Worm (Caenorhabditis elegans) whole organism, L1 larva: ENCODE results near the gene C13F10.7.
A peak's percentile ranks its signal among the peaks of the same experiment; 100 is the strongest.

Source experiments
- C04F5.9 ChIP-seq: sonication (generic microtip); optimal IDR thresholded peaks from 2 replicates; lab custom pipeline; 2016; ENCODE audit warnings: missing genetic modification characterization, missing compliant biosample characterization
- F16B12.6 ChIP-seq: fragments of 150-350 bp; optimal IDR thresholded peaks from 2 replicates; lab custom pipeline; 2014; ENCODE audit warnings: missing biosample characterization, missing genetic modification characterization
- blmp-1 ChIP-seq: fragments of 150-350 bp; optimal IDR thresholded peaks from 2 replicates; lab custom pipeline; 2014; ENCODE audit warnings: missing biosample characterization, missing genetic modification characterization
- ceh-8 ChIP-seq: fragments of 200-800 bp; sonication (Bioruptor generic); optimal IDR thresholded peaks from 2 replicates; lab custom pipeline; 2018; ENCODE audit warnings: mild to moderate bottlenecking, missing genetic modification characterization, moderate library complexity, missing compliant biosample characterization
- ceh-82 ChIP-seq, 3 experiments: fragments of 150-350 bp in 1 of 3; sonication (generic microtip) in 2 of 3; optimal IDR thresholded peaks; 2 replicates each; lab custom pipeline; 2014 to 2017; ENCODE audit warnings: missing biosample characterization in 3 of 3, missing genetic modification characterization in 3 of 3
- dsc-1 ChIP-seq: sonication (generic microtip); optimal IDR thresholded peaks from 2 replicates; lab custom pipeline; 2016; ENCODE audit warnings: mild to moderate bottlenecking, missing genetic modification characterization, missing compliant biosample characterization
- efl-1 ChIP-seq, 4 experiments: fragments of 150-350 bp; optimal IDR thresholded peaks in 3 of 4; peaks in 1 of 4; 1 replicate in 1 of 4; 2 replicates in 3 of 4; lab custom pipeline; 2014; ENCODE audit warnings: missing biosample characterization in 2 of 4, missing genetic modification characterization in 2 of 4, missing genetic modification reagents in 2 of 4
- elt-3 ChIP-seq, 6 experiments: fragments of 150-350 bp in 1 of 6; sonication (generic microtip); optimal IDR thresholded peaks; 2 replicates each; lab custom pipeline; 2017 to 2018; ENCODE audit warnings: missing biosample characterization in 6 of 6, missing genetic modification characterization in 6 of 6, inconsistent platforms in 1 of 6
- ets-5 ChIP-seq: fragments of 200-800 bp; sonication (Bioruptor generic); IDR thresholded peaks from 2 replicates; pipeline ENCODE4 v1.3.6; 2022; ENCODE audit warnings: missing genetic modification characterization, missing compliant biosample characterization
- fkh-8 ChIP-seq: sonication (generic microtip); optimal IDR thresholded peaks from 2 replicates; lab custom pipeline; 2016; ENCODE audit warnings: mild to moderate bottlenecking, missing genetic modification characterization, missing compliant biosample characterization
- fos-1 ChIP-seq: fragments of 150-350 bp; optimal IDR thresholded peaks from 2 replicates; lab custom pipeline; 2014; ENCODE audit warnings: missing biosample characterization, missing genetic modification characterization
- grh-1 ChIP-seq: fragments of 200-800 bp; sonication (Bioruptor generic); IDR thresholded peaks from 2 replicates; pipeline ENCODE4 v1.3.6; 2022; ENCODE audit warnings: missing genetic modification reagents, missing genetic modification characterization, missing compliant biosample characterization
- hlh-17 ChIP-seq: fragments of 200-800 bp; sonication (Bioruptor generic); optimal IDR thresholded peaks from 2 replicates; lab custom pipeline; 2018; ENCODE audit warnings: missing genetic modification characterization, mild to moderate bottlenecking, missing compliant biosample characterization, moderate library complexity, borderline replicate concordance
- hlh-4 ChIP-seq: sonication (generic microtip); optimal IDR thresholded peaks from 2 replicates; lab custom pipeline; 2016; ENCODE audit warnings: mild to moderate bottlenecking, missing genetic modification characterization, missing compliant biosample characterization
- hpl-2 ChIP-seq: fragments of 150-350 bp; optimal IDR thresholded peaks from 2 replicates; lab custom pipeline; 2014; ENCODE audit warnings: missing biosample characterization, missing genetic modification reagents, missing genetic modification characterization
- irx-1 ChIP-seq: sonication (generic microtip); optimal IDR thresholded peaks from 2 replicates; lab custom pipeline; 2016; ENCODE audit warnings: missing genetic modification characterization, missing compliant biosample characterization
- isw-1 ChIP-seq: fragments of 200-800 bp; sonication (Bioruptor generic); IDR thresholded peaks from 2 replicates; pipeline ENCODE4 v1.3.6; 2022; ENCODE audit warnings: missing genetic modification characterization, missing compliant biosample characterization
- lin-14 ChIP-seq: fragments of 200-800 bp; sonication (Bioruptor generic); optimal IDR thresholded peaks from 2 replicates; lab custom pipeline; 2018; ENCODE audit warnings: mild to moderate bottlenecking, missing genetic modification characterization, moderate library complexity, missing compliant biosample characterization
- lin-15B ChIP-seq: fragments of 150-350 bp; sonication (generic microtip); optimal IDR thresholded peaks from 3 replicates; lab custom pipeline; 2014; ENCODE audit warnings: missing biosample characterization, missing genetic modification characterization
- lsy-2 ChIP-seq, 2 experiments: fragments of 150-350 bp; optimal IDR thresholded peaks; 2 replicates each; lab custom pipeline; 2014; ENCODE audit warnings: missing biosample characterization in 2 of 2, missing genetic modification characterization in 2 of 2
- mdl-1 ChIP-seq, 2 experiments: fragments of 150-350 bp; optimal IDR thresholded peaks; 2 replicates each; lab custom pipeline; 2014 to 2017; ENCODE audit warnings: missing biosample characterization in 2 of 2, missing genetic modification characterization in 2 of 2, inconsistent platforms in 1 of 2
- mep-1 ChIP-seq: fragments of 150-350 bp; optimal IDR thresholded peaks from 2 replicates; lab custom pipeline; 2014; ENCODE audit warnings: missing biosample characterization, missing genetic modification characterization
- nhr-11 ChIP-seq: fragments of 150-350 bp; optimal IDR thresholded peaks from 2 replicates; lab custom pipeline; 2014; ENCODE audit warnings: missing biosample characterization, missing genetic modification characterization
- nhr-19 ChIP-seq: fragments of 200-800 bp; sonication (Bioruptor generic); conservative IDR thresholded peaks from 2 replicates; pipeline ENCODE4 v1.3.6; 2022; ENCODE audit warnings: missing genetic modification characterization, missing compliant biosample characterization
- nhr-237 ChIP-seq: fragments of 150-350 bp; optimal IDR thresholded peaks from 2 replicates; lab custom pipeline; 2014; ENCODE audit warnings: missing biosample characterization, missing genetic modification characterization
- nhr-28 ChIP-seq: fragments of 150-350 bp; optimal IDR thresholded peaks from 2 replicates; lab custom pipeline; 2014; ENCODE audit warnings: missing biosample characterization, missing genetic modification characterization
- nhr-77 ChIP-seq: fragments of 150-350 bp; optimal IDR thresholded peaks from 2 replicates; lab custom pipeline; 2014; ENCODE audit warnings: missing biosample characterization, missing genetic modification characterization
- nhr-84 ChIP-seq: sonication (generic microtip); optimal IDR thresholded peaks from 2 replicates; lab custom pipeline; 2017; ENCODE audit warnings: missing biosample characterization, missing genetic modification characterization
- nhr-85 ChIP-seq: sonication (generic microtip); peaks from one replicate; lab custom pipeline; 2016; ENCODE audit warnings: missing genetic modification characterization, inconsistent platforms, missing compliant biosample characterization
- nhr-90 ChIP-seq: sonication (generic microtip); optimal IDR thresholded peaks from 2 replicates; lab custom pipeline; 2016; ENCODE audit warnings: mild to moderate bottlenecking, missing genetic modification characterization, missing compliant biosample characterization; ENCODE audit not compliant: poor library complexity
- rnt-1 ChIP-seq: sonication (generic microtip); optimal IDR thresholded peaks from 2 replicates; lab custom pipeline; 2016; ENCODE audit warnings: mild to moderate bottlenecking, missing genetic modification characterization, moderate library complexity, missing compliant biosample characterization
- snpc-4 ChIP-seq: fragments of 150-350 bp; optimal IDR thresholded peaks from 2 replicates; lab custom pipeline; 2014; ENCODE audit warnings: missing biosample characterization, missing genetic modification characterization
- sptf-1 ChIP-seq: fragments of 150-350 bp; optimal IDR thresholded peaks from 2 replicates; lab custom pipeline; 2014; ENCODE audit warnings: missing biosample characterization, missing genetic modification characterization
- sup-37 ChIP-seq: fragments of 200-800 bp; sonication (Bioruptor generic); optimal IDR thresholded peaks from 2 replicates; lab custom pipeline; 2018; ENCODE audit warnings: mild to moderate bottlenecking, missing genetic modification characterization, missing compliant biosample characterization
- tlp-1 ChIP-seq: fragments of 150-350 bp; optimal IDR thresholded peaks from 2 replicates; lab custom pipeline; 2014; ENCODE audit warnings: missing biosample characterization, missing genetic modification characterization
- unc-98 ChIP-seq: fragments of 200-800 bp; sonication (Bioruptor generic); IDR thresholded peaks from 2 replicates; pipeline ENCODE4 v1.3.6; 2022; ENCODE audit warnings: missing genetic modification characterization, missing compliant biosample characterization
- vab-15 ChIP-seq: sonication (generic microtip); optimal IDR thresholded peaks from 2 replicates; lab custom pipeline; 2017; ENCODE audit warnings: missing genotype, mild to moderate bottlenecking, missing genetic modification characterization, missing compliant biosample characterization
- zip-4 ChIP-seq: fragments of 200-800 bp; sonication (Bioruptor generic); optimal IDR thresholded peaks from 2 replicates; lab custom pipeline; 2018; ENCODE audit warnings: mild to moderate bottlenecking, missing genetic modification characterization, moderate library complexity, missing compliant biosample characterization
- ztf-11 ChIP-seq, 2 experiments: sonication (generic microtip); optimal IDR thresholded peaks; 2 replicates each; lab custom pipeline; 2016 to 2017; ENCODE audit warnings: missing genetic modification characterization in 2 of 2, missing biosample characterization in 1 of 2, missing compliant biosample characterization in 1 of 2
- ztf-4 ChIP-seq: fragments of 150-350 bp; optimal IDR thresholded peaks from 2 replicates; lab custom pipeline; 2014; ENCODE audit warnings: missing biosample characterization, missing genetic modification characterization

Gene C13F10.7

ce11 chrV:7230847-7231246 is 7.8 kb upstream of the C13F10.7 start, which contains the start of the genes gei-6 and krr-1 (continued):
- TF ChIP-seq F16B12.6 (tag; lab: Kevin White, UChicago) (no peak), mdl-1 (tag; optimal IDR thresholded peaks at IDR 0.05; lab: Kevin White, UChicago) (peak in 1 of 2 experiments; percentile 18), tlp-1 (tag; lab: Kevin White, UChicago) (no peak), hlh-17 (GFP tag; lab: Kevin White, UChicago) (no peak), nhr-84 (no peak), efl-1 (optimal IDR thresholded peaks at IDR 0.05; lab: Kevin White, UChicago) (peak; percentile 57 to 61), efl-1 (GFP tag; optimal IDR thresholded peaks at IDR 0.05 in 1 of 2; lab: Kevin White, UChicago) (peak; percentile 59 to 96), hpl-2 (GFP tag; lab: Kevin White, UChicago) (no peak), ztf-11 (tag; optimal IDR thresholded peaks at IDR 0.05; lab: Kevin White, UChicago) (peak in 1 of 2 experiments; percentile 5), nhr-19 (GFP tag; lab: Robert Waterston, UW) (peak; percentile 48), nhr-90 (tag; lab: Kevin White, UChicago) (peak; percentile 24), ztf-4 (tag; lab: Kevin White, UChicago) (no peak), dsc-1 (tag; lab: Kevin White, UChicago) (peak; percentile 36), isw-1 (GFP tag; lab: Robert Waterston, UW) (no peak), ets-5 (GFP tag; lab: Robert Waterston, UW) (no peak), rnt-1 (tag; lab: Kevin White, UChicago) (peak; percentile 64), nhr-237 (tag; lab: Kevin White, UChicago) (no peak)

- no peak for TF ChIP-seq efl-1 (optimal IDR thresholded peaks at IDR 0.05; lab: Kevin White, UChicago)
- peak in 1 of 2 experiments; percentile 10 for TF ChIP-seq efl-1 (GFP tag; optimal IDR thresholded peaks at IDR 0.05 in 1 of 2; lab: Kevin White, UChicago)
- TF ChIP-seq lin-15B (tag; lab: Kevin White, UChicago), result no peak
- TF ChIP-seq sptf-1 (tag; lab: Kevin White, UChicago), result no peak
- TF ChIP-seq sup-37 (GFP tag; lab: Kevin White, UChicago), result no peak
- no peak for TF ChIP-seq lsy-2 (tag; optimal IDR thresholded peaks at IDR 0.05; lab: Kevin White, UChicago)
- no peak for TF ChIP-seq fkh-8 (tag; lab: Kevin White, UChicago)
Measured at ce11 chrV:7225894-7226293, 2.8 kb upstream of the C13F10.7 start.

ce11 chrV:7224947-7225346 is 1.9 kb upstream of the C13F10.7 start, which contains the start of gene fkb-3:
Gene fkb-3, plus strand, starts transcription at chrV:7225223.
- TF ChIP-seq blmp-1 (tag; lab: Kevin White, UChicago), result peak; percentile 68
- TF ChIP-seq nhr-77 (tag; lab: Kevin White, UChicago), result no peak
- peak; percentile 46 for TF ChIP-seq lin-14 (GFP tag; lab: Kevin White, UChicago)
- peak; percentile 3 for TF ChIP-seq rnt-1 (tag; lab: Kevin White, UChicago)
- peak in 1 of 6 experiments; percentile 38 for TF ChIP-seq elt-3 (tag; optimal IDR thresholded peaks at IDR 0.05; lab: Kevin White, UChicago)
- TF ChIP-seq mep-1 (tag; lab: Kevin White, UChicago), result peak; percentile 20
- no peak for TF ChIP-seq ceh-8 (GFP tag; lab: Kevin White, UChicago)

- TF ChIP-seq nhr-85 (tag; lab: Kevin White, UChicago), result no peak
- TF ChIP-seq C04F5.9 (tag; lab: Kevin White, UChicago), result no peak
- TF ChIP-seq grh-1 (GFP tag; lab: Robert Waterston, UW), result no peak
- TF ChIP-seq nhr-19 (GFP tag; lab: Robert Waterston, UW), result no peak
- TF ChIP-seq irx-1, result no peak
- no peak for TF ChIP-seq nhr-11
- no peak for TF ChIP-seq hpl-2 (GFP tag; lab: Kevin White, UChicago)
- TF ChIP-seq fos-1 (tag; lab: Kevin White, UChicago), result no peak
- no peak for TF ChIP-seq snpc-4 (tag; lab: Kevin White, UChicago)
- no peak for TF ChIP-seq nhr-28
- no peak for TF ChIP-seq unc-98
- no peak for TF ChIP-seq vab-15 (tag; lab: Kevin White, UChicago)
- no peak for TF ChIP-seq fkh-8 (tag; lab: Kevin White, UChicago)
- TF ChIP-seq ceh-82 (tag; optimal IDR thresholded peaks at IDR 0.05; lab: Kevin White, UChicago), result no peak
- no peak for TF ChIP-seq zip-4 (GFP tag; lab: Kevin White, UChicago)
- no peak for TF ChIP-seq lin-14 (GFP tag; lab: Kevin White, UChicago)
- no peak for TF ChIP-seq hlh-4 (tag; lab: Kevin White, UChicago)
- TF ChIP-seq ztf-11 (tag; optimal IDR thresholded peaks at IDR 0.05; lab: Kevin White, UChicago), result no peak
Measured at ce11 chrV:7224353-7224752, 1.3 kb upstream of the C13F10.7 start.
